Worm (Caenorhabditis elegans): ENCODE results near the gene ubc-15.

The ubc-15 gene

ce11 chrII:2922782-2923181 is 9.4 kb upstream of the ubc-15 start:
- TF ChIP-seq ztf-1 (GFP tag; conservative IDR thresholded peaks at IDR 0.05) (no peak), elt-3 (tag; optimal IDR thresholded peaks at IDR 0.05) (no peak)

ce11 chrII:2922359-2922758 is 9.0 kb upstream of the ubc-15 start:
- TF ChIP-seq ztf-11 (tag; optimal IDR thresholded peaks at IDR 0.05) (no peak), crh-2 (tag; optimal IDR thresholded peaks at IDR 0.05) (peak; percentile 42), fos-1 (tag; optimal IDR thresholded peaks at IDR 0.05) (peak; percentile 41)

ce11 chrII:2921860-2922259 is 8.5 kb upstream of the ubc-15 start:
- TF ChIP-seq ZK546.5 (tag; optimal IDR thresholded peaks at IDR 0.05) (no peak), crh-2 (tag; optimal IDR thresholded peaks at IDR 0.05) (no peak), nhr-77 (tag; optimal IDR thresholded peaks at IDR 0.05) (no peak), nhr-6 (tag; optimal IDR thresholded peaks at IDR 0.05) (no peak), ceh-16 (tag; optimal IDR thresholded peaks at IDR 0.05) (no peak), blmp-1 (tag; optimal IDR thresholded peaks at IDR 0.05; ENCODE audit: insufficient read depth) (no peak), lin-39 (tag; optimal IDR thresholded peaks at IDR 0.05) (no peak), nhr-12 (tag; optimal IDR thresholded peaks at IDR 0.05) (no peak), unc-39 (tag; optimal IDR thresholded peaks at IDR 0.05) (no peak), lin-13 (GFP tag; optimal IDR thresholded peaks at IDR 0.05) (no peak), elt-3 (tag; optimal IDR thresholded peaks at IDR 0.05) (no peak), dmd-4 (tag; optimal IDR thresholded peaks at IDR 0.05) (no peak), ceh-82 (tag; optimal IDR thresholded peaks at IDR 0.05) (no peak), snpc-4 (tag; optimal IDR thresholded peaks at IDR 0.05) (no peak), nhr-25 (tag; optimal IDR thresholded peaks at IDR 0.05) (no peak), mdl-1 (tag; optimal IDR thresholded peaks at IDR 0.05) (no peak), unc-62 (GFP tag; optimal IDR thresholded peaks at IDR 0.05) (no peak), nhr-11 (tag; optimal IDR thresholded peaks at IDR 0.05) (no peak), nhr-10 (tag; optimal IDR thresholded peaks at IDR 0.05) (no peak)

ce11 chrII:2920817-2921458 is 7.5 kb upstream of the ubc-15 start:
- no peak for TF ChIP-seq blmp-1 (tag; optimal IDR thresholded peaks at IDR 0.05; ENCODE audit: insufficient read depth)
- peak; percentile 61 for TF ChIP-seq fos-1 (tag; optimal IDR thresholded peaks at IDR 0.05)
- peak; percentile 1 for TF ChIP-seq lin-13 (GFP tag; optimal IDR thresholded peaks at IDR 0.05)
- peak; percentile 28 for TF ChIP-seq crh-2 (tag; optimal IDR thresholded peaks at IDR 0.05)
- TF ChIP-seq sma-3 (GFP tag; optimal IDR thresholded peaks at IDR 0.05) = peak; percentile 15
- peak; percentile 70 to 82 for TF ChIP-seq mdl-1 (tag; optimal IDR thresholded peaks at IDR 0.05)
- peak; percentile 7 for TF ChIP-seq F13H6.1 (tag; optimal IDR thresholded peaks at IDR 0.05)
- peak; percentile 27 for TF ChIP-seq gmeb-1 (tag; optimal IDR thresholded peaks at IDR 0.05)
- TF ChIP-seq nhr-25 (tag; optimal IDR thresholded peaks at IDR 0.05) = peak; percentile 35
- TF ChIP-seq egl-27 (tag; optimal IDR thresholded peaks at IDR 0.05) = no peak
- no peak for TF ChIP-seq ceh-82 (tag; optimal IDR thresholded peaks at IDR 0.05)
- TF ChIP-seq C34F6.9 (tag; optimal IDR thresholded peaks at IDR 0.05) = peak; percentile 80
- no peak for TF ChIP-seq nhr-10 (tag; optimal IDR thresholded peaks at IDR 0.05)
- TF ChIP-seq ztf-11 (tag; optimal IDR thresholded peaks at IDR 0.05) = no peak
- peak; percentile 48 for TF ChIP-seq nhr-129 (tag; optimal IDR thresholded peaks at IDR 0.05)
- peak; percentile 64 for TF ChIP-seq unc-55 (GFP tag; optimal IDR thresholded peaks at IDR 0.05)
- TF ChIP-seq sma-9 (GFP tag; optimal IDR thresholded peaks at IDR 0.05) = peak; percentile 52
- TF ChIP-seq sma-9 (tag; optimal IDR thresholded peaks at IDR 0.05) = no peak
- TF ChIP-seq lin-11 (tag; optimal IDR thresholded peaks at IDR 0.05) = peak; percentile 6
- TF ChIP-seq lsy-2 (tag; optimal IDR thresholded peaks at IDR 0.05) = peak; percentile 26 to 62

ce11 chrII:2920234-2920633 is 6.8 kb upstream of the ubc-15 start:
- TF ChIP-seq sma-3 (GFP tag; optimal IDR thresholded peaks at IDR 0.05) (no peak), nhr-23 (tag; optimal IDR thresholded peaks at IDR 0.05) (no peak), crh-2 (tag; optimal IDR thresholded peaks at IDR 0.05) (no peak)

Measured in whole organism, L2 larva.